Worm (Caenorhabditis elegans): Measurements from ENCODE around the gene sra-38.

sra-38 gene

ce11 chrX:13884157-13884556 is 15.8 kb downstream of the sra-38 start:
- TF ChIP-seq dao-5 (tag; optimal IDR thresholded peaks at IDR 0.05), result no peak
- TF ChIP-seq W03F9.2 (tag; optimal IDR thresholded peaks at IDR 0.05), result no peak
- no peak for TF ChIP-seq him-1 (tag; optimal IDR thresholded peaks at IDR 0.05)

ce11 chrX:13882639-13883038 is 17.3 kb downstream of the sra-38 start, which contains the start of gene hlb-1:
TSS of gene hlb-1 (minus strand) at chrX:13882739.
- TF ChIP-seq him-1 (tag; optimal IDR thresholded peaks at IDR 0.05) (no peak), dao-5 (tag; optimal IDR thresholded peaks at IDR 0.05) (no peak), W03F9.2 (tag; optimal IDR thresholded peaks at IDR 0.05) (no peak)

DNA sequence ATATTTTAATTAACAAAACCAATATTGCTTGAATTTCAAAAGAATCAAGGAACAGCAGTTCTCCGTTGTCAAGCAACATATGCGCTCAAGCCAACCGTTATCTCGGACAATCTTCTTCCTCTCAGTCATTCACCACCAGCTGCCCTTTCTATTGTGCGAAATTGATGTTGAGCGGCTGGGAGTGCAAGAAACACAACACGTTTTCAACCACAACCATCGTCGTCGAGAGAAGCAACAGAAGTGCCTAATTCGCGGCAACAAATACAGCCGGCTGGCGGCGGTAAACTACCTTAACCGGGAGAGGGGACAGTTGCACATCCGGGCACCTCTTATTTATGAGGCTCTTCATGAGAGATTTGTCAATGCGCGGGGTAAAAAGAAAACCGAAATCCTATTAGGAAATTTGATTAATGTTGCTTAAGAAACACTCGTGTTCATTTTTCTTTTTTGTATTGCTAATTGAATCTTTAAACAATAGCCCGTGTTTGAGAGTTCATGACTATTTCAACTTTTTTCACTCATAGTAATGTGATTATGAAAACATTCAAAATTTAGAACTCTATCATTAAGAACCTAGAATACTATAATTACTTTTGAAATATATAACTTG is 18.1 kb downstream of the sra-38 start:
- TF ChIP-seq him-1 (tag; optimal IDR thresholded peaks at IDR 0.05) (no peak), dao-5 (tag; optimal IDR thresholded peaks at IDR 0.05) (no peak), W03F9.2 (tag; optimal IDR thresholded peaks at IDR 0.05) (no peak)

DNA sequence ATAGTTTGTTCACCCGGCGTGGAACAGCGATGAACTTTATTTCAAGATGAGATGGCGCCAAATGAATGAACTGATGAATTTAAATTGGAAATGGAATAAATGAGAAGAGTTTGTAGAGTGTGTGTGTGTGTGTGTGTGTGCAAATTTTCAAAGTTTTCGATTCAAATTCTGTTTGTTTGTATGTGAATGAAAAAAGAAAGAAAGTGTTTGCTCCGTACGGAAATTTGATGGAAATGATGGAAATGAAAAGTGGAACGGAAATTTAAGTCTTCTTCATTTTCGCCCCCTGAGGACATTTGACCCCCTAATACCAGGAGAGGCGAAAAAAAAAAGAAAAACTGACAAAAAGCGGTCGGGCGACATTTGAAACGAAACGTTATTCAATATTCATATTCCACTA is 21.9 kb downstream of the sra-38 start:
- no peak for TF ChIP-seq him-1 (tag; optimal IDR thresholded peaks at IDR 0.05)
- TF ChIP-seq dao-5 (tag; optimal IDR thresholded peaks at IDR 0.05), result no peak
- TF ChIP-seq W03F9.2 (tag; optimal IDR thresholded peaks at IDR 0.05), result no peak

DNA sequence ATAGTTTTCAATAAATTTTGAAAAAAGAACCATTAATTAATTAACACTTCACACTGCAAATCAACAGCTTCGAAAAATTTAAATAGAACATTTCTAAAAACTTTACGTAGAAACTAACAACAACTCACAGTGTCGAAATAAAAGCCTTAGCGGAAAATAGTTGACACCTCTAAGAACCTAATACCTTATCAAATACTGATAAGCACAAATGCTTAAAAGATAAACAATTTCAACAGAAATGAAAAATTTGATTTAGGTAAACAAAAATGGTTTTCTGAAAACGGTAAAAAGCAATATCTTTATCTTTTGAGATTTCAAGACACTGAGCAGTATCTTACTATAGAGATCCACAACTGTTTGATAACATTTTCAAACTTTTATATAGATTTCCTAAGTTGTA is 23.1 kb downstream of the sra-38 start:
- TF ChIP-seq W03F9.2 (tag; optimal IDR thresholded peaks at IDR 0.05) (no peak), him-1 (tag; optimal IDR thresholded peaks at IDR 0.05) (no peak), dao-5 (tag; optimal IDR thresholded peaks at IDR 0.05) (no peak)

DNA sequence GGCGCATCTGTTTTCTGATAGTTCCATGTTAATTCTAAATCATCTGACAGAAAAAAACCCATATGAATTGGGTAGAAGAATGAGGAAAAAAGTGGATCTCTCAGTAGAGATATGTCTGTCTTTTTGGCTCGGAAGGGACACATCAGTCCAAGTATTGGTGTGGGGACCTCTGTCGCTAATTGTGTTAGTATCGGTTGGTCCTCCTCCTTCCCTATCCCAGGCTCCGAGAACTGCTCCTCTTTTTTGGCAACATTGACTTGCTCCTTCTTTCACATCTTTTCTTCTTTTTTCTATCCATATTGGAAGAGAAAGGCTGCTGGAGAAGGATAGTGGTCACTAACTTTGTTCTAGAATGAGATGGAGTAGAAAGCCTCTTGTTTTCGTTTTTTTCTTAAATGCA is 24.0 kb downstream of the sra-38 start:
- TF ChIP-seq dao-5 (tag; optimal IDR thresholded peaks at IDR 0.05), result no peak
- TF ChIP-seq W03F9.2 (tag; optimal IDR thresholded peaks at IDR 0.05), result no peak
- no peak for TF ChIP-seq him-1 (tag; optimal IDR thresholded peaks at IDR 0.05)

ce11 chrX:13873324-13873933 is 26.5 kb downstream of the sra-38 start:
- TF ChIP-seq him-1 (tag; optimal IDR thresholded peaks at IDR 0.05), result no peak
- no peak for TF ChIP-seq W03F9.2 (tag; optimal IDR thresholded peaks at IDR 0.05)
- TF ChIP-seq dao-5 (tag; optimal IDR thresholded peaks at IDR 0.05), result no peak

ce11 chrX:13871110-13871509 is 28.8 kb downstream of the sra-38 start:
- no peak for TF ChIP-seq him-1 (tag; optimal IDR thresholded peaks at IDR 0.05)
- no peak for TF ChIP-seq dao-5 (tag; optimal IDR thresholded peaks at IDR 0.05)
- no peak for TF ChIP-seq W03F9.2 (tag; optimal IDR thresholded peaks at IDR 0.05)

DNA sequence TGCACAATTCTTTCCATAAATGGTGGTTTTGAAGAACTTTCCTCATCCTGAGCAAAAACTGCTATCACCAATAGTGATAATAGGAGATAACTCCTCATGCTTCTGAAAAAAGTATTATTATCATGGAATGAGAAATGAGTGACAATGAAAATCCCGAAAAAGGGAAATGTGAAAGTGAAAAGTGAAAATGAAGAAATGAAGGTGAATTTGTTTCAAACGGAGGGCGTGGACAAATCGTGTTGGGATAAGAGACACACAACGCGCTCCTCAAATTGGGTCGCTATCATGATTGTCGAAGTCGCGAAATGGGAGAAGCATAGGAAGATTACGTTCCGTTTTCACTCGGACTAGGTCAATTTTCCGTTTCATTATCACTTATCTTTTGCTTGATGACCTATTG is 35.8 kb downstream of the sra-38 start, which contains the start of gene M03B6.3:
Gene M03B6.3, minus strand, starts transcription at position 102 of the 400 bp plus-strand sequence.
- no peak for TF ChIP-seq him-1 (tag; optimal IDR thresholded peaks at IDR 0.05)
- no peak for TF ChIP-seq W03F9.2 (tag; optimal IDR thresholded peaks at IDR 0.05)
- no peak for TF ChIP-seq dao-5 (tag; optimal IDR thresholded peaks at IDR 0.05)

DNA sequence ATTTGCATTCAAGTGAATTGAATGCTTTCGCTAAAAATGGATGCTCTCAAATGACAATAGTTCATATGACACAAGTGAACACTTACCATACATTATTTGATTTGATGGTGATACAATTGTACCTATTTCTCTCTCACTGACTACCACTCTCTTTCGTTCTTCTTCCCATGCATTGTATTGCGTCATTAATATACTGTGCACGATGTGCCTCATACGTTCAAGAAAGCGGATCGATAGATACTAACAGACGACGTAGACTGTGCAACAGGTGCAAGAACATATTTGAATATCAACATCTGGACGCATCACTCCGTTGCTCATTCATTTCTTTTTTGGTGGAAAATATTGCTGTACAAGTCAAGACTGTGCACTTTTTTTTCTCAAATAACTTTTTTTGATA is 41.3 kb downstream of the sra-38 start, which contains the start of gene M03B6.4:
Gene M03B6.4, plus strand, starts transcription at position 149 of the 400 bp plus-strand sequence.
- TF ChIP-seq W03F9.2 (tag; optimal IDR thresholded peaks at IDR 0.05) (no peak), dao-5 (tag; optimal IDR thresholded peaks at IDR 0.05) (no peak), him-1 (tag; optimal IDR thresholded peaks at IDR 0.05) (no peak)

DNA sequence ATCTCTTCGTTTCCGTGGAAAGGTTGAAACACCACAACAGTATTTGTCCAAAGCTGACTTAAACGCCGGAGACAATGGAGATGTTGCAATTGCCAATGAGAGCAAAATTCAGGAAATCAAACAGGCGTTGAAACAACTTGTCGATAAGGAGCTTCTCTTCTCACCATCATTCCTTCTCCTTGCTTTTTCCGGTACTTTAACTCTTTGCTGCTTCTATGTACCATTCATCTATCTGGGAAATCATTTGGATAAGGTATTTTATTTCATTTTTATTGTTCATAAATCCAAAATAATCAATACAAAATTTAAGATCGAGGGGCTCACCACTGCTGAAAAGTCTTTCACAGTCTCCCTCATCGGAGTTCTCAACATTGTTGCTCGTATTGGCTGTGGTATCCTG is 44.0 kb downstream of the sra-38 start:
- no peak for TF ChIP-seq dao-5 (tag; optimal IDR thresholded peaks at IDR 0.05)
- TF ChIP-seq him-1 (tag; optimal IDR thresholded peaks at IDR 0.05), result no peak
- TF ChIP-seq W03F9.2 (tag; optimal IDR thresholded peaks at IDR 0.05), result no peak

DNA sequence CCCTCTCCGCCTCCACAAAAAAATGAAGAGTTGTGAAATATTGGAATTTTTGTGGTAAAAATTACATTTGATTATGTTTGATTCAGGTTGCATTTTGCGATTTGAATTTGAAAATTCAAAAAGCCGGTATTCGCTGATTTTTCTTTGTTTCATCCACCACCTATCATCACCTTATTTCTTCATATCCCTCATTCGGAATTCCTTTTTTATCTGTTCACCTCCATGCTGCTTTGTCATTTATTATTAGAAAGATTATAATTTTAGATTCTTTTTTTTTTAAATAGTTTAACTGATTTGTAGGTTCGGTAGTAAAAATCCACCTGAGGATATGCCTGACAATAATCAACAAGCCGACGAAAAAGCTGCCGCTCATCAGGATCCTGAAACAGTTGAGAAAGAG is 47.3 kb downstream of the sra-38 start, which contains the start of gene mct-3:
Gene mct-3, plus strand, starts transcription at position 301 of the 400 bp plus-strand sequence.
- no peak for TF ChIP-seq W03F9.2 (tag; optimal IDR thresholded peaks at IDR 0.05)
- TF ChIP-seq him-1 (tag; optimal IDR thresholded peaks at IDR 0.05), result no peak
- TF ChIP-seq dao-5 (tag; optimal IDR thresholded peaks at IDR 0.05), result no peak

- TF ChIP-seq him-1 (tag; optimal IDR thresholded peaks at IDR 0.05) (no peak), W03F9.2 (tag; optimal IDR thresholded peaks at IDR 0.05) (no peak), dao-5 (tag; optimal IDR thresholded peaks at IDR 0.05) (no peak)
These were observed 48.4 kb downstream of the sra-38 start for ce11 chrX:13851590-13851989.

DNA sequence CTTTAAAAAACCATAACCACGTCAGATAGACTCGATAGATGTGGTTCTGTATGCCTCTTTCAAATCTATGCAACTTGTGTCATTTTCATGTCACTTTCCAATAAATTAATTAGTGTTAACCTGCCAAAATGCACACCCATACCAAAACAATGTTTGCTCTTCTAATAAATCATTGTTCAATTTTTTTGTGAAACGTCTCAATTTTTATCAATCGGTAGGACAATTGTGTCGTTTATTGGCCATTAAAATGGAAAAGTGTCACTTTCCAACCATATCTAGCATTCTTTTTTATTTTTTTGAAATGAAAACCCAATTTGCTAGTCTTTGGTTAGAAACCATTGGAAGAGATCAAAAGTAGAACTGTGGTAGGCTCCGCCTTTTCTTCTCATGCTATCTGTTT is 49.6 kb downstream of the sra-38 start:
- TF ChIP-seq W03F9.2 (tag; optimal IDR thresholded peaks at IDR 0.05) (no peak), him-1 (tag; optimal IDR thresholded peaks at IDR 0.05) (no peak), dao-5 (tag; optimal IDR thresholded peaks at IDR 0.05) (no peak)

Measured in whole organism, L4/young adult.